Worm (Caenorhabditis elegans) whole organism, mixed stage, embryonic: ENCODE data around the gene swip-10.

Experiments used
- mep-1 ChIP-seq: fragments of 150-350 bp; optimal IDR thresholded peaks from 2 replicates; lab custom pipeline; 2017; ENCODE audit warnings: missing biosample characterization, missing genetic modification reagents, missing genetic modification characterization, inconsistent platforms

swip-10 gene

DNA sequence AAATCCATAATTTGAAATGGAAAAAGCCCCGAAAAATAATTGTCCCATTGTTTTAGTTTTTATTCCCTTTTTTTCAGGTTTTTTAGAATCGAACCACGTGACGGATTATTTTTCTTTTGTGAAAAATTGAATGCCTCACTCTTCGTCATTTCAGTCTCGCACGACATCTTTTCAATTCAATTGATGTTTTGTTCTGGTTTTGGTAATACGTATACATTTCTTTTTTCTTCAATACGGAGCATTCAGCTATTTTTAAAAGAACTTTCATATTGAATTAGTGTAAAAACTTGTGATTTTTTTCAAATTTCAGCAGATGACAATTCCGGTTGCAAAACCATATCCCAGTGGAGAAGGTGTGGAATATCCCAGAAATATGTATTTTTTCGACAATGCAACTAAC, 53.3 kb downstream of the swip-10 start, which contains the start of gene F49H12.7:
Gene F49H12.7 (plus strand): TSS at position 301 of the 400 bp plus-strand sequence.
- no peak for TF ChIP-seq mep-1
